Fruit fly (Drosophila melanogaster): ENCODE results near the gene CG17283.

The CG17283 gene

dm6 chr3R:17381916-17382315 lies 25.8 kb upstream of the CG17283 start:
- no peak for TF ChIP-seq CG34367 (tag; optimal IDR thresholded peaks at IDR 0.05)
- TF ChIP-seq CG15710 (tag; optimal IDR thresholded peaks at IDR 0.05), result no peak
- TF ChIP-seq fd96Ca (GFP tag; IDR thresholded peaks at IDR 0.05), result no peak
- TF ChIP-seq CG12605 (GFP tag; IDR thresholded peaks at IDR 0.05), result no peak
- TF ChIP-seq Ets98B (GFP tag; IDR thresholded peaks at IDR 0.05), result no peak

dm6 chr3R:17385329-17386019 lies 22.2 kb upstream of the CG17283 start:
- TF ChIP-seq CG8159 (tag; optimal IDR thresholded peaks at IDR 0.05) (peak; percentile 42), CG14655 (GFP tag; optimal IDR thresholded peaks at IDR 0.05) (peak; percentile 31), Ets98B (GFP tag; IDR thresholded peaks at IDR 0.05) (peak; percentile 61; the same call in 1 of the 2 replicates), Pif1A (GFP tag; optimal IDR thresholded peaks at IDR 0.05) (peak; percentile 25), EcR (GFP tag; optimal IDR thresholded peaks at IDR 0.05) (no peak), CG4496 (GFP tag; IDR thresholded peaks at IDR 0.05) (peak; percentile 74; the same call in 2 of the 3 replicates), CG17806 (tag; optimal IDR thresholded peaks at IDR 0.05) (no peak), Snoo (tag; optimal IDR thresholded peaks at IDR 0.05) (peak; percentile 42), rn (GFP tag; IDR thresholded peaks at IDR 0.05) (no peak), CG12605 (GFP tag; IDR thresholded peaks at IDR 0.05) (peak; percentile 51), Pif1B (GFP tag; optimal IDR thresholded peaks at IDR 0.05) (peak; percentile 4), D1 (tag; optimal IDR thresholded peaks at IDR 0.05) (no peak), CG15710 (tag; optimal IDR thresholded peaks at IDR 0.05) (peak; percentile 14), CG32121 (GFP tag; IDR thresholded peaks at IDR 0.05) (0 out of 2 replicates have a peak, but pooled peaks have one; percentile 33), CG34367 (tag; optimal IDR thresholded peaks at IDR 0.05) (peak; percentile 42), fd96Ca (GFP tag; IDR thresholded peaks at IDR 0.05) (peak; percentile 68; the same call in 2 of the 3 replicates), CG9948 (tag; optimal IDR thresholded peaks at IDR 0.05) (no peak)

DNA sequence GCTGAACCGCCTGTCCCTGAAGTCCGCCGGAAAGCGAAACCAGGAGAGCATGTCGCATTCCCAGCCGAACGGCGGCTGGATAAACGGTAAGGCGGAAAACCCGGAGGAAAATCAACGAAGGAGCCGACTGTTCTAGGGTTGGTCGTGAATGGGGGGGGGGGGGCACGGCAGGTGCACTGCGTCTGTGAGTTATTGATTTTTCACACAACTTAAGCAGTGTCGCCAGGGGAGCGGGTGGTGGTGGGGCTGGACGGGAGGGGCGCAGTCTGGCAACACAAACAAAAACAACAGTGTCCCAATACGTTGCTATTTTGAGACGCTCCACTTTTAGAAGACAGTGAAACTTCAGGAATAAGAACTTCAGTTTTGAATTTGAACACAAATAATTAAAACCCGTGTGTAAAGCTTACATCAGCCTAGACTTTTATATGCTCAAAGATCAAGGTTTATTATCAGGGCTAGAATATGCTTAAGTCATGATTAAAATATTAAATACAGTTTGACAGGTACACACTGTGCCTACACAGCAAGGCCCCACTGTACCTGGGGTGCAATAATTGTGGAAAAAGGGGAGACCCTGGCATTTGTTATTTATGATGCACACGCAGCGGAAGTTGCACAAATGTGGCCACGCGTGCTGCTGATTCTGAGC lies 21.4 kb upstream of the CG17283 start:
- TF ChIP-seq CG8301 (tag; optimal IDR thresholded peaks at IDR 0.05), result peak; percentile 84
- no peak for TF ChIP-seq D1 (tag; optimal IDR thresholded peaks at IDR 0.05)
- peak; percentile 71 for TF ChIP-seq rn (GFP tag; IDR thresholded peaks at IDR 0.05)
- peak; percentile 90 for TF ChIP-seq CG4496 (GFP tag; IDR thresholded peaks at IDR 0.05)
- peak; percentile 60 for TF ChIP-seq CG34367 (tag; optimal IDR thresholded peaks at IDR 0.05)
- TF ChIP-seq CG10348 (GFP tag; IDR thresholded peaks at IDR 0.05), result peak; percentile 63
- peak; percentile 81 for TF ChIP-seq CG17806 (tag; optimal IDR thresholded peaks at IDR 0.05)
- TF ChIP-seq EcR (GFP tag; optimal IDR thresholded peaks at IDR 0.05), result no peak
- peak; percentile 67 for TF ChIP-seq CG15710 (tag; optimal IDR thresholded peaks at IDR 0.05)
- TF ChIP-seq CG14655 (GFP tag; optimal IDR thresholded peaks at IDR 0.05), result peak; percentile 85
- TF ChIP-seq CG12605 (GFP tag; IDR thresholded peaks at IDR 0.05), result peak; percentile 61; the same call in 1 of the 2 replicates
- peak; percentile 83 for TF ChIP-seq fd96Ca (GFP tag; IDR thresholded peaks at IDR 0.05)
- TF ChIP-seq gl (tag; optimal IDR thresholded peaks at IDR 0.05), result peak; percentile 67
- TF ChIP-seq Pif1B (GFP tag; optimal IDR thresholded peaks at IDR 0.05), result peak; percentile 47
- peak; percentile 82 for TF ChIP-seq CG32121 (GFP tag; IDR thresholded peaks at IDR 0.05)
- peak; percentile 83 for TF ChIP-seq Pif1A (GFP tag; optimal IDR thresholded peaks at IDR 0.05)
- TF ChIP-seq CG9948 (tag; optimal IDR thresholded peaks at IDR 0.05), result peak; percentile 72
- TF ChIP-seq Snoo (tag; optimal IDR thresholded peaks at IDR 0.05), result peak; percentile 45
- TF ChIP-seq CG8159 (tag; optimal IDR thresholded peaks at IDR 0.05), result peak; percentile 81
- peak; percentile 29 for TF ChIP-seq CG13204 (GFP tag; optimal IDR thresholded peaks at IDR 0.05)
- peak; percentile 92 for TF ChIP-seq Ets98B (GFP tag; IDR thresholded peaks at IDR 0.05)

DNA sequence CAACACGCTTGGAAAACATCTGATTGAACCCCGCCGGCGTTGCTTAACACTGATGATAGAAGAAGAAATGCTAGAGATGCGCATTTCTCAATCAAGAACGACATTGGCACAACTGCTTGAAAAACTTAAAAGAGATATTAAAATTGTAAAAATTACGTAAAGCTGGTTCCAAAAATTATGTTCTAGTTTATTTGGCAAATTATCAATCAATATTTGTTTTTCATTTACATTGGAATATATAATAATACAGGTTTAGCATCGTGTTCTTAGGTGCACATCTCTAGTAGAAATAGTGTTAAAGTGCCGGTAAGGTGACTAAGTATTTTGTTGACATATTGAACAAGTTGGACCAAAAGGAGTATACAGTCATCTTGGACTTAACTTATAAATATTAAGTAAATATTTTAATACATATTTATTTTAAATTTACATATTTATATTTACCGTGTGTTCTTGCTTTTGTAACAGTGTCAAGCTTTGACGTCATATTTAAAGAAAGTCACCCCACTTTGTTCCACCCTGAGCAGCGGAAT lies 16.3 kb upstream of the CG17283 start, which contains the start of the genes Brf and sds22:
Gene Brf (minus strand): TSS at position 25 of the 533 bp plus-strand sequence.
Gene sds22 (plus strand): TSS at position 282 of the 533 bp plus-strand sequence.
- TF ChIP-seq CG8159 (tag; optimal IDR thresholded peaks at IDR 0.05), result peak; percentile 95
- peak; percentile 62 for TF ChIP-seq CG10348 (GFP tag; IDR thresholded peaks at IDR 0.05)
- peak; percentile 76; the same call in 1 of the 2 replicates for TF ChIP-seq CG12605 (GFP tag; IDR thresholded peaks at IDR 0.05)
- peak; percentile 94 for TF ChIP-seq CG15710 (tag; optimal IDR thresholded peaks at IDR 0.05)
- peak; percentile 2 for TF ChIP-seq EcR (GFP tag; optimal IDR thresholded peaks at IDR 0.05)
- peak; percentile 88 for TF ChIP-seq CG8301 (tag; optimal IDR thresholded peaks at IDR 0.05)
- TF ChIP-seq Pif1B (GFP tag; optimal IDR thresholded peaks at IDR 0.05), result peak; percentile 91
- TF ChIP-seq Pif1A (GFP tag; optimal IDR thresholded peaks at IDR 0.05), result peak; percentile 92
- peak; percentile 93 for TF ChIP-seq CG14655 (GFP tag; optimal IDR thresholded peaks at IDR 0.05)
- peak; percentile 88 for TF ChIP-seq D1 (tag; optimal IDR thresholded peaks at IDR 0.05)
- TF ChIP-seq CG32121 (GFP tag; IDR thresholded peaks at IDR 0.05), result peak; percentile 89
- peak; percentile 93 for TF ChIP-seq CG4496 (GFP tag; IDR thresholded peaks at IDR 0.05)
- TF ChIP-seq CG9948 (tag; optimal IDR thresholded peaks at IDR 0.05), result peak; percentile 91
- TF ChIP-seq CG34367 (tag; optimal IDR thresholded peaks at IDR 0.05), result peak; percentile 91
- TF ChIP-seq gl (tag; optimal IDR thresholded peaks at IDR 0.05), result peak; percentile 75
- TF ChIP-seq Snoo (tag; optimal IDR thresholded peaks at IDR 0.05), result peak; percentile 89
- TF ChIP-seq fd96Ca (GFP tag; IDR thresholded peaks at IDR 0.05), result peak; percentile 77
- peak; percentile 94 for TF ChIP-seq CG17806 (tag; optimal IDR thresholded peaks at IDR 0.05)
- peak; percentile 55 for TF ChIP-seq CG13204 (GFP tag; optimal IDR thresholded peaks at IDR 0.05)
- peak; percentile 86; the same call in 1 of the 2 replicates for TF ChIP-seq rn (GFP tag; IDR thresholded peaks at IDR 0.05)
- TF ChIP-seq Ets98B (GFP tag; IDR thresholded peaks at IDR 0.05), result peak; percentile 91

Data from whole organism, pupa.